Worm (Caenorhabditis elegans) whole organism, L4 larva: Measurements from ENCODE around the gene Y62H9A.10.

ENCODE experiments used
- ama-1 ChIP-seq: fragments of 150-350 bp; optimal IDR thresholded peaks from 2 replicates; lab custom pipeline; 2014; ENCODE audit warnings: inconsistent platforms, mixed read lengths
- ceh-82 ChIP-seq: sonication (generic microtip); optimal IDR thresholded peaks from 2 replicates; lab custom pipeline; 2017; ENCODE audit warnings: missing biosample characterization, missing genetic modification characterization
- fkh-10 ChIP-seq: fragments of 150-350 bp; optimal IDR thresholded peaks from 2 replicates; lab custom pipeline; 2014; ENCODE audit warnings: missing biosample characterization, missing genetic modification reagents, missing genetic modification characterization
- lsy-2 ChIP-seq, 2 experiments: fragments of 150-350 bp in 1 of 2; sonication (generic microtip) in 1 of 2; optimal IDR thresholded peaks; 2 replicates each; lab custom pipeline; 2014 to 2017; ENCODE audit warnings: missing biosample characterization in 2 of 2, missing genetic modification characterization in 2 of 2

DNA sequence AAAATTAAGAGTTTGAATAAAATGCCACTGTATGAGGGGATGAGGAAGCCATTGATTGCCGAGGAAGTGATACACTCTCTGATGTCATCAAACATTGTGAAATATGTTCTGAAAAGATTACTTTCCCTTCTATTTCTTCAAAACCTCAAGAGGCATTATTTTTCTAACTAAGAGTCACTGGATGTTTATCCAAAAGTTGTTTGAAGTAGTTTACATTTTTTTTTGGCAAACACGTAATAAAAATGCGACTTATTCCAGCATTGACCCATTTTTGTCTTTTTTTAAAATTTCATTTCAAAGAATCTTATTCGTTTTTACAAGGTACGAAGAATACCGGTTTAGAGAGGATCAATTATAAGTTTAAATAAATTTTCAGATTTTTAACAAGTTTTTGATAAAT is 4.7 kb upstream of the Y62H9A.10 start, which contains the start of gene Y62H9A.11:
- TF ChIP-seq fkh-10 (GFP tag; lab: Kevin White, UChicago) = no peak
- TF ChIP-seq ama-1 = no peak
- TF ChIP-seq ceh-82 (tag; lab: Kevin White, UChicago) = no peak
- TF ChIP-seq lsy-2 (tag; optimal IDR thresholded peaks at IDR 0.05; lab: Kevin White, UChicago) = no peak
